Fruit fly (Drosophila melanogaster) whole organism, adult: ENCODE measurements around the gene CG13461.
A peak's percentile ranks its signal among the peaks of the same experiment; 100 is the strongest.

Experiments used
- CG11617 ChIP-seq: fragments of 200-800 bp; sonication (Bioruptor generic); optimal IDR thresholded peaks from 2 replicates; lab custom pipeline; 2017; ENCODE audit warnings: mild to moderate bottlenecking, missing biosample characterization, missing genetic modification reagents, missing genetic modification characterization
- CG12768 ChIP-seq: fragments of 200-800 bp; sonication (Bioruptor generic); optimal IDR thresholded peaks from 2 replicates; lab custom pipeline; 2017; ENCODE audit warnings: missing biosample characterization, missing genetic modification characterization, mild to moderate bottlenecking, moderate library complexity, missing genetic modification reagents
- CG14711 ChIP-seq: fragments of 200-800 bp; sonication (Bioruptor generic); optimal IDR thresholded peaks from 2 replicates; lab custom pipeline; 2018; ENCODE audit warnings: missing biosample characterization, mild to moderate bottlenecking, missing genetic modification characterization, moderate library complexity
- CG1620 ChIP-seq: fragments of 200-800 bp; sonication (Bioruptor generic); optimal IDR thresholded peaks from 2 replicates; lab custom pipeline; 2016; ENCODE audit warnings: missing biosample characterization, missing genetic modification characterization
- CG33017 ChIP-seq: fragments of 200-800 bp; sonication (Bioruptor generic); optimal IDR thresholded peaks from 2 replicates; lab custom pipeline; 2018; ENCODE audit warnings: missing biosample characterization, mild to moderate bottlenecking, missing genetic modification characterization, moderate library complexity
- CG5204 ChIP-seq: fragments of 200-800 bp; sonication (Bioruptor generic); optimal IDR thresholded peaks from 2 replicates; lab custom pipeline; 2016; ENCODE audit warnings: missing biosample characterization, missing genetic modification characterization
- CG7045 ChIP-seq: fragments of 200-800 bp; sonication (Bioruptor generic); optimal IDR thresholded peaks from 2 replicates; lab custom pipeline; 2017; ENCODE audit warnings: missing biosample characterization, mild to moderate bottlenecking, missing genetic modification characterization
- CG7101 ChIP-seq: fragments of 200-800 bp; sonication (Bioruptor generic); optimal IDR thresholded peaks from 2 replicates; lab custom pipeline; 2018; ENCODE audit warnings: missing biosample characterization, mild to moderate bottlenecking, missing genetic modification characterization, moderate library complexity
- Clk ChIP-seq: fragments of 200-800 bp; sonication (Bioruptor generic); optimal IDR thresholded peaks from 2 replicates; lab custom pipeline; 2017; ENCODE audit warnings: missing biosample characterization, missing genetic modification characterization
- Crg-1 ChIP-seq: fragments of 200-800 bp; sonication (Bioruptor generic); optimal IDR thresholded peaks from 2 replicates; lab custom pipeline; 2016; ENCODE audit warnings: missing biosample characterization, missing genetic modification characterization
- Hr96 ChIP-seq: fragments of 200-800 bp; sonication (Bioruptor generic); optimal IDR thresholded peaks from 2 replicates; lab custom pipeline; 2016; ENCODE audit warnings: missing biosample characterization, missing genetic modification characterization
- Mnt ChIP-seq: fragments of 200-800 bp; sonication (Bioruptor generic); optimal IDR thresholded peaks from 2 replicates; lab custom pipeline; 2016; ENCODE audit warnings: missing biosample characterization, mild to moderate bottlenecking, missing genetic modification characterization
- bab1 ChIP-seq: fragments of 200-800 bp; sonication (Bioruptor generic); optimal IDR thresholded peaks from 3 replicates; lab custom pipeline; 2019; ENCODE audit warnings: missing biosample characterization, mild to moderate bottlenecking, missing genetic modification characterization, moderate library complexity
- cic ChIP-seq: fragments of 200-800 bp; sonication (Bioruptor generic); optimal IDR thresholded peaks from 2 replicates; lab custom pipeline; 2017; ENCODE audit warnings: missing biosample characterization, mild to moderate bottlenecking, missing genetic modification characterization, moderate library complexity
- cnc ChIP-seq, 2 experiments: fragments of >200 bp; optimal IDR thresholded peaks; 2 replicates each; lab custom pipeline; 2017
- kay ChIP-seq: fragments of 200-800 bp; sonication (Bioruptor generic); peaks from one replicate; lab custom pipeline; 2016; ENCODE audit warnings: missing biosample characterization, missing genetic modification characterization, borderline replicate concordance
- ovo ChIP-seq: fragments of 200-800 bp; sonication (Bioruptor generic); optimal IDR thresholded peaks from 2 replicates; lab custom pipeline; 2016; ENCODE audit warnings: missing biosample characterization, missing genetic modification characterization
- pad ChIP-seq: fragments of 200-800 bp; sonication (Bioruptor generic); optimal IDR thresholded peaks from 3 replicates; lab custom pipeline; 2017; ENCODE audit warnings: missing biosample characterization, missing genetic modification characterization, mild to moderate bottlenecking, moderate library complexity, missing genetic modification reagents
- tj ChIP-seq: fragments of 200-800 bp; sonication (Bioruptor generic); optimal IDR thresholded peaks from 3 replicates; lab custom pipeline; 2017; ENCODE audit warnings: missing biosample characterization, mild to moderate bottlenecking, missing genetic modification characterization, moderate library complexity
- toe ChIP-seq: fragments of 200-800 bp; sonication (Bioruptor generic); optimal IDR thresholded peaks from 2 replicates; lab custom pipeline; 2016; ENCODE audit warnings: missing biosample characterization, missing genetic modification characterization

Gene CG13461

dm6 chr3L:15079278-15079677, 27.0 kb upstream of the CG13461 start:
- no peak for TF ChIP-seq Crg-1 (GFP tag; lab: Kevin White, UChicago)
- TF ChIP-seq cic (GFP tag; lab: Kevin White, UChicago), result peak; percentile 26

dm6 chr3L:15078347-15078746, 26.1 kb upstream of the CG13461 start, which contains the start of gene Or71a:
Or71a (minus strand) TSS chr3L:15078447.
- TF ChIP-seq Crg-1 (GFP tag; lab: Kevin White, UChicago), result no peak
- TF ChIP-seq Hr96, result no peak
- TF ChIP-seq CG11617 (GFP tag; lab: Kevin White, UChicago), result no peak
- no peak for TF ChIP-seq CG1620 (GFP tag; lab: Kevin White, UChicago)
- no peak for TF ChIP-seq Mnt (GFP tag; lab: Kevin White, UChicago)
- TF ChIP-seq CG12768 (GFP tag; lab: Kevin White, UChicago), result no peak
- no peak for TF ChIP-seq pad
- no peak for TF ChIP-seq CG14711
- TF ChIP-seq bab1, result no peak
- TF ChIP-seq cnc (optimal IDR thresholded peaks at IDR 0.05; lab: Kevin White, UChicago), result no peak
- TF ChIP-seq toe, result no peak
- TF ChIP-seq Clk (GFP tag; lab: Kevin White, UChicago), result no peak
- TF ChIP-seq tj (GFP tag; lab: Kevin White, UChicago), result no peak
- TF ChIP-seq CG7101 (tag; lab: Kevin White, UChicago), result no peak
- TF ChIP-seq CG5204 (GFP tag; lab: Kevin White, UChicago), result no peak
- TF ChIP-seq ovo (GFP tag; lab: Kevin White, UChicago), result no peak
- no peak for TF ChIP-seq cic (GFP tag; lab: Kevin White, UChicago)

dm6 chr3L:15076380-15076779, 24.1 kb upstream of the CG13461 start:
- TF ChIP-seq pad (no peak), CG14711 (no peak), Hr96 (no peak), CG7101 (tag; lab: Kevin White, UChicago) (no peak), kay (GFP tag; lab: Kevin White, UChicago) (no peak), tj (GFP tag; lab: Kevin White, UChicago) (no peak), toe (no peak), cnc (optimal IDR thresholded peaks at IDR 0.05; lab: Kevin White, UChicago) (no peak), CG12768 (GFP tag; lab: Kevin White, UChicago) (no peak), CG11617 (GFP tag; lab: Kevin White, UChicago) (no peak), cic (GFP tag; lab: Kevin White, UChicago) (no peak), ovo (GFP tag; lab: Kevin White, UChicago) (no peak), Crg-1 (GFP tag; lab: Kevin White, UChicago) (no peak), CG5204 (GFP tag; lab: Kevin White, UChicago) (no peak), bab1 (no peak), Clk (GFP tag; lab: Kevin White, UChicago) (no peak), CG33017 (tag; lab: Kevin White, UChicago) (no peak), Mnt (GFP tag; lab: Kevin White, UChicago) (no peak)

- TF ChIP-seq Hr96, result no peak
- no peak for TF ChIP-seq tj (GFP tag; lab: Kevin White, UChicago)
- no peak for TF ChIP-seq ovo (GFP tag; lab: Kevin White, UChicago)
- no peak for TF ChIP-seq Crg-1 (GFP tag; lab: Kevin White, UChicago)
- no peak for TF ChIP-seq Clk (GFP tag; lab: Kevin White, UChicago)
- TF ChIP-seq toe, result no peak
- no peak for TF ChIP-seq pad
Observed at dm6 chr3L:15073680-15074079, 21.4 kb upstream of the CG13461 start.

dm6 chr3L:15072149-15072548, 19.9 kb upstream of the CG13461 start:
- TF ChIP-seq ovo (GFP tag; lab: Kevin White, UChicago) (no peak), kay (GFP tag; lab: Kevin White, UChicago) (no peak)

- TF ChIP-seq CG7101 (tag; lab: Kevin White, UChicago), result no peak
- no peak for TF ChIP-seq bab1
- no peak for TF ChIP-seq CG12768 (GFP tag; lab: Kevin White, UChicago)
- TF ChIP-seq cnc (optimal IDR thresholded peaks at IDR 0.05; lab: Kevin White, UChicago), result no peak
- TF ChIP-seq kay (GFP tag; lab: Kevin White, UChicago), result no peak
- TF ChIP-seq cic (GFP tag; lab: Kevin White, UChicago), result no peak
- TF ChIP-seq Hr96, result no peak
- no peak for TF ChIP-seq Crg-1 (GFP tag; lab: Kevin White, UChicago)
- TF ChIP-seq pad, result no peak
- no peak for TF ChIP-seq CG7045
- TF ChIP-seq CG33017 (tag; lab: Kevin White, UChicago), result no peak
- TF ChIP-seq toe, result no peak
- no peak for TF ChIP-seq CG11617 (GFP tag; lab: Kevin White, UChicago)
- no peak for TF ChIP-seq CG14711
- TF ChIP-seq tj (GFP tag; lab: Kevin White, UChicago), result no peak
- TF ChIP-seq Mnt (GFP tag; lab: Kevin White, UChicago), result no peak
- TF ChIP-seq ovo (GFP tag; lab: Kevin White, UChicago), result no peak
- TF ChIP-seq Clk (GFP tag; lab: Kevin White, UChicago), result no peak
Observed at dm6 chr3L:15064877-15065276, 12.6 kb upstream of the CG13461 start, which contains the start of gene Sytbeta. Sytbeta (minus strand) TSS chr3L:15064977.

dm6 chr3L:15061605-15062004, 9.3 kb upstream of the CG13461 start, which contains the start of gene CG13460:
CG13460 (minus strand) TSS chr3L:15061705.
- no peak for TF ChIP-seq CG12768 (GFP tag; lab: Kevin White, UChicago)
